Fruit fly (Drosophila melanogaster) ovary, adult (tissue): ENCODE measurements around the gene CG9288.

ENCODE experiments used
- CG17801 ChIP-seq: fragments of 200-800 bp; optimal IDR thresholded peaks from 2 replicates; lab custom pipeline; 2019; ENCODE audit warnings: missing biosample characterization, mild to moderate bottlenecking, missing genetic modification characterization, moderate library complexity; ENCODE audit not compliant: partially characterized antibody

Gene CG9288

DNA sequence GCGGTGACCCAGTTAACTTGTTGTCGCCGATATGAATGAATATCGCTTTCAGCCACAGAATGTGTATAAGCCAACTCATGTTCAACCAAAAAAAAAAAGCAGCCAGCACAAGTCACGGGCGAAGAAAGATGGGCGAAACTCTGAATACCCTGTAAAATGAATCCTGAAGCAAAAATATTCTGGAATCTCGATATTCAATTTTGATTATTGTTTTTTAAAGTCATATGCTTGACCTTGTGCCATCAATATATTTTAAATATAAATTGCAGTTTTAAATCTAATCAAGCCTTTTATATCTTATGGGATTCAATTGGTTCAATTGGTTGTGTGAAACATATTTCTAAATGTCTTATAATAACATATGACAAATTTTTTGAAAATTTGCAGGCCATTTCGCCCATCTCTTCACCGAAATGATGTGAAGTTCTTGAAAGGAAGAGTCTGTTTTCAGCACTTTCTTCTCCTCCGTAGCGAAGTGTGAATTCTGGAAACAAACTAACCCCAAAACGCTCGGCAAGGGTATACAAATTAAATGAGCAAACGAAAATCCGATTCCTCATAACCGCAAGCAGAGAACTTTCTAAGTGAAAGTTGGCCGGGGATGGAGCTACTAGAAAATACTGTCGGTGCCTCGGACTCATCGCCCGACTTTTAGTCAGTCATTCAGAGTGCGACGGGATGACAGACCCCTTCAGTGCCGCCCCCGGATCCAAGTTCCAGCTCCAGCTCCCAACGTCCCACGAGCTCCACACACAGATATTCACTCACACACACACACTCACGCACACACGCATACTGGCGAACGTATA, 36.3 kb downstream of the CG9288 start:
- no peak for TF ChIP-seq CG17801

DNA sequence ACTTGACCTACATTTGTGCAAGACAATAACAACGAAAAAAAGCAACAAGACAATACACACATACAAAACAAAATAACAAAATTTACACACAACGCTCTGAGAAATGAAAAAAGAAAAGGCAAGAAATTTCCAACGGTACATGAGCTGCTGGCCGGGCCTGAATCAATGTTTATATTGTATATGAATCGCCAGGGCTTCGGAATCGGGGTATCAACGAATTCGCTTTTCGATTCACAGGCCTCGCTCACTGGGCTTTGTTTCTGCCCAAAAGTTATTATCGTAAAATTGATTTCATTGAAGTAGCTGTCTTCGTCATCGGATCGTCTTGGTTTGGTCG, 36.9 kb downstream of the CG9288 start:
- peak; percentile 69 for TF ChIP-seq CG17801

- TF ChIP-seq CG17801: no peak
These were observed 38.3 kb downstream of the CG9288 start for dm6 chr3R:13817480-13818305.

- TF ChIP-seq CG17801: no peak
These were observed 39.6 kb downstream of the CG9288 start for dm6 chr3R:13819037-13819436.

- TF ChIP-seq CG17801: no peak
These were observed 41.1 kb downstream of the CG9288 start for dm6 chr3R:13820483-13820882.

DNA sequence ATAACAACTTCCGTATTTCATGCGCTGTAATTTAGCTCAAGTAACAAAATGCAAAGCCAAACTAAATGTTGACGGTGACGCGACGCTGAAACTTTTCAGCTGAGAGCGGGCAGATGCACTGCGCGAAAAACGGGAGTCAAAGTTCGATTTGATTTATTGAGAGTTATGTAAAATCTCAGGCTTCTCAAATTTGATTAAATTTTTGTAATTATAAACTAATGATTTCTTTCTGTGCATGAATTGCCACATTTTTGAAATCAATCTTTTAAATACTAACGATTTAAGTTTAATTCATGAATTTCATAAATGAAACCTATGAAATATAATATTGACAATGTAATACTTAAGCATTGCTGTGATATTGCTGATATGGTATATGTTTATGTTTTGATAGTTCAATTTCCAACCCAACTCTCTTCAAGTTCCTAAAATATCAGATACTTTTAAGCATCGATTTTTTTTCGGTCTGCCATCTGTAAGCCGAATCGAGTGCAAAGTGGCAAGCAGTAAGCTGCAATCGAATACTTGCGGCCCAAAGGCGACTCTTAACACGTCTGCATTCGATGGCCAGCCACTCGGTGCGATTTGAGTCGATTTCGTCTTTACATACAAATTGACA, 43.3 kb downstream of the CG9288 start:
- TF ChIP-seq CG17801: no peak

DNA sequence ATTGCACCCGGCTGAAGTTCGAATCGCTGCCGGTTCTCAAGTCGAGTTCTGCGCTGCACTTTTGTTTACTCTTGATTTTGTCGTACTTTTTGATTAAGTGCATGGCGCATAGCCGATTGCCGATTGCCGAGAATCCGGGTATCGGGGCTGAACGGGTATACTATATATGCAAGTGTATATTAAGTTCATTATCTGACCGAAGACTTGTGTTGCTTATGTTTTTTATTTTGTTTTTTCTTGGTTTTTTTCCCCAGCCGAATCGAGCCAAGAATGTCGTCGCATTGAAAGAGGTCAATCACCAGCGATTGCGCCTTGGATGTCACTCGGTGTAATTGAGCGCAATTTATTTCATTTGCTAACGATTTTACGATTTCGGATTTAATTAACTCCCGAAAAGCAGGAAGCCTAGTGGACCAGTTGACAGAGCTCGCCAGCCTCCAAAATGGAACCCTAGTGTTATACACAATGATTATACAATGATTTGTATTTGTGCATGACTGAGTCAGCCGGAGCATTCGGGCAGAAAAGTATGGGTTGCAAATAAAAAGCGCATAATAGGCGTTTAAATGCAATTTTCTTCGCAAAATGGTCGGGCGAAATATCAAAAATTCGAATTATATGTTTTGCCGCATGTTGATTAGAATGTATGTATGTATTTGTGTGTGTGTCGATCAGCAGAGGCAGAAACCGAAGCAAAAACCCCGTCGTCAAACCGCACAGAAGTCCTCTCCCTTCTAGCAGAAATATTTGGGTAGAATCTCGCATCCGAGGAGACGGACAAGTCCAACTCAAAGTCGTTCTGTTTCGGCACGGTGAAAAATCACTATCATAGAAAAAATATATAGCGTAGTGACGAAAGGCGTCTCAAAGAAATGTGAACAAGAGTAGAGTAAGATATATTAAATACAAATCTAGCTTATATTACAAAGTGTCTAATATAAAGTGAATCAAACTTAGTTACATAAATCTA, 48.8 kb downstream of the CG9288 start, which contains the start of gene Mst87F:
TSS of gene Mst87F (minus strand) at position 56 of the 970 bp plus-strand sequence.
- peak; percentile 11 for TF ChIP-seq CG17801
